Worm (Caenorhabditis elegans) whole organism, midembryonic: ENCODE measurements around the gene lmbr-1.

Experiments
- T22C8.4 ChIP-seq: fragments of 200-800 bp; sonication (Bioruptor generic); IDR thresholded peaks from 2 replicates; pipeline ENCODE4 v1.3.6; 2022; ENCODE audit warnings: missing genetic modification characterization, missing compliant biosample characterization
- flt-1 ChIP-seq: fragments of 200-800 bp; sonication (Bioruptor generic); IDR thresholded peaks from 2 replicates; pipeline ENCODE4 v1.3.6; 2022; ENCODE audit warnings: missing genetic modification characterization, missing compliant biosample characterization
- tab-1 ChIP-seq: fragments of 200-800 bp; sonication (Bioruptor generic); IDR thresholded peaks from 2 replicates; pipeline ENCODE4 v1.3.6; 2022; ENCODE audit warnings: missing genetic modification characterization, missing compliant biosample characterization
- ztf-23 ChIP-seq: fragments of 200-800 bp; sonication (Bioruptor generic); IDR thresholded peaks from 2 replicates; pipeline ENCODE4 v1.3.6; 2022; ENCODE audit warnings: missing genetic modification reagents, missing genetic modification characterization, missing compliant biosample characterization

DNA sequence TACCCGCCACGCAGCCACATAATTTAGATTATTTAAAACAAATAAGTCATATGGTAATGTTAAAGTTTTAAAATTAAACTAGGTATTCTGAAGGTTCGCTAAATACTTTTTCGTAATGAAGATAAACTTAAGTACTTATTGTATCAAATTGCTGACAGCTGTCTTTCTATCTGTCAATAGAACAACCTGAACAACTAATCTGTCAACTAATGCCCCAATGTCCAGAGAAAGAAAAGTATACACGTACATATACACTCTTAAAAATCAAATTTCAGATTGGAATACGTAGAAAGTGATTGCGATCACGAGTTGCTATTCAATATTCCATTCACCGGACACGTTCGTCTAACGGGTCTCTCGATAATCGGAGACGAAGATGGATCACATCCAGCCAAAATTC lies 38.7 kb downstream of the lmbr-1 start:
- no peak for TF ChIP-seq ztf-23
- TF ChIP-seq T22C8.4: no peak
- TF ChIP-seq tab-1 (GFP tag; lab: Robert Waterston, UW): no peak
- TF ChIP-seq flt-1: no peak
